ENCODE assay signal across 1 worm cellular context in the genomic region with DNA sequence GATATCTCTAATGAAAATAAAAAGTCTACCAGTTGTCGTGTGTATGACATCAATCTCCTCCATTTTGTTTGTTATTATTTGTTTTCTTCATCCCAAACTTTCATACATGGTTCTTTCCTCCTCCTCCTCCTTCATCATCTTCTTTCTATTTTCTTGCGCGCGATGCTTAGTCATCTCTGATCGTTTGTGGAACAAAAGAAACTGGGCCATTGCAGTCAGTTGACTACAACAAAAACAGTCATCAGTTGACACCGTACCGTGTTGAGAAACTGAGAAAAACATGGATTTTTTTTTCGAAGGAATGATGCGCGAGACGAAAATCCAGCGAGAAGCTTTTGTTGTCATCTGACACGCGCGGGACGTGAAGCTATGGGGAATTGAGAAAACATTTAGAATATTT.
TF ChIP-seq lines count a peak whose summit lies in the region.

No protein-coding gene starts in this region.

TF ChIP-seq in whole organism, L2 larva, 48 proteins besides CTCF, POLR2A, EP300 and RAD21 (continued from another document):
- TF ChIP-seq elt-3 (tag; optimal IDR thresholded peaks at IDR 0.05; lab: Kevin White, UChicago) (no peak), fos-1 (tag; optimal IDR thresholded peaks at IDR 0.05; lab: Kevin White, UChicago) (peak; percentile 28), unc-55 (GFP tag; optimal IDR thresholded peaks at IDR 0.05; lab: Kevin White, UChicago) (peak; percentile 12), ztf-1 (GFP tag; conservative IDR thresholded peaks at IDR 0.05; lab: Robert Waterston, UW) (no peak), snpc-4 (tag; optimal IDR thresholded peaks at IDR 0.05; lab: Kevin White, UChicago) (no peak), elt-1 (tag; optimal IDR thresholded peaks at IDR 0.05; lab: Kevin White, UChicago) (no peak), zag-1 (tag; optimal IDR thresholded peaks at IDR 0.05; lab: Kevin White, UChicago) (no peak), nhr-77 (tag; optimal IDR thresholded peaks at IDR 0.05; lab: Kevin White, UChicago) (no peak), lin-39 (tag; optimal IDR thresholded peaks at IDR 0.05; lab: Kevin White, UChicago) (no peak), egl-27 (tag; optimal IDR thresholded peaks at IDR 0.05; lab: Kevin White, UChicago) (no peak), peb-1 (tag; optimal IDR thresholded peaks at IDR 0.05; lab: Kevin White, UChicago) (no peak), skn-1 (tag; optimal IDR thresholded peaks at IDR 0.05; lab: Kevin White, UChicago) (no peak), nhr-25 (tag; optimal IDR thresholded peaks at IDR 0.05; lab: Kevin White, UChicago) (no peak)
TF ChIP-seq in whole organism, L2 larva: peak in this region for 6.
